Worm (Caenorhabditis elegans) whole organism, L1 larva: ENCODE results near the gene cal-5.

Source experiments
- C04F5.9 ChIP-seq: sonication (generic microtip); optimal IDR thresholded peaks from 2 replicates; lab custom pipeline; 2016; ENCODE audit warnings: missing genetic modification characterization, missing compliant biosample characterization
- ceh-88 ChIP-seq: fragments of 200-800 bp; sonication (Bioruptor generic); IDR thresholded peaks from 2 replicates; pipeline ENCODE4 v1.3.6; 2022; ENCODE audit warnings: missing genetic modification characterization, missing compliant biosample characterization
- egl-27 ChIP-seq, 2 experiments: fragments of 150-350 bp in 1 of 2; sonication (generic microtip); optimal IDR thresholded peaks; 3 replicates each; lab custom pipeline; 2017 to 2018; ENCODE audit warnings: missing biosample characterization in 2 of 2, missing genetic modification characterization in 2 of 2, missing genetic modification reagents in 2 of 2
- nhr-47 ChIP-seq: sonication (generic microtip); optimal IDR thresholded peaks from 2 replicates; lab custom pipeline; 2016; ENCODE audit warnings: mild to moderate bottlenecking, missing genetic modification characterization, moderate library complexity, missing compliant biosample characterization
- pqm-1 ChIP-seq: sonication (generic microtip); optimal IDR thresholded peaks from 3 replicates; lab custom pipeline; 2017; ENCODE audit warnings: missing biosample characterization, missing genetic modification characterization
- tbx-2 ChIP-seq: sonication (generic microtip); optimal IDR thresholded peaks from 2 replicates; lab custom pipeline; 2016; ENCODE audit warnings: missing genetic modification characterization, missing compliant biosample characterization
- ztf-11 ChIP-seq, 2 experiments: sonication (generic microtip); optimal IDR thresholded peaks; 2 replicates each; lab custom pipeline; 2016 to 2017; ENCODE audit warnings: missing genetic modification characterization in 2 of 2, missing biosample characterization in 1 of 2, missing compliant biosample characterization in 1 of 2

DNA sequence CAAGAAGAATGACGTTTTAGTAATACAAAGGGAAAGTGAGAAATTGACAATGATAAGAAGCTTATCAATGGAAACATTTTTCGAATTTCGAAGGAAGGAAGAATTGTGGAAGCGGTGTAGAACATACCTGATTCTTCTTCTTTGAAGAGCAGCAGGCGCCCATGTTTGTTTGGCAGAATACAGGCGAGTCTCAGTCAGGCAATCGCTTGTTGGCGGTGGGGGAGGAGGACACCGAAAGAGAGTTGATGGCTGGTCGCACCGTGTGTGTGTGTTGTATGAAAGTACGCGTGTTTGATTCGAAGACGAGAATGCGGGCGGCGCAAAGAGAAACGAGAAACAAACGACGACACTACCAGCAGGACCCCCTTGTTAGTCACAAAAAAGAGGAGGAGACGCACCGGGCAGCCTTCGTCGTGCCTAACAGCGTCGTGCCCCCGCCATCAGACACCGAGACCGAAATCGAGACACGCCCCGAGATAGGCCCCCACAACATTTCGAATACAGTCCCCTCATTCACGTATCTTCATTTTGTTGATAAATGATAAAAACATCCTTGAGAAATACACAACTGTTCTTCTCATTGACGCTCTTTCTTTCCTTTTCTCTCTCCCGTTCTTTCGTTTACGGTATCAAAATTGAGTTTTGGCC lies at the start of gene cal-5:
- TF ChIP-seq ztf-11 (tag; optimal IDR thresholded peaks at IDR 0.05; lab: Kevin White, UChicago) (no peak), nhr-47 (tag; lab: Kevin White, UChicago) (peak; percentile 26), ceh-88 (no peak), pqm-1 (no peak), egl-27 (tag; optimal IDR thresholded peaks at IDR 0.05; lab: Kevin White, UChicago) (no peak), tbx-2 (tag; lab: Kevin White, UChicago) (peak; percentile 37), C04F5.9 (no peak)
